Worm (Caenorhabditis elegans) whole organism, midembryonic: ENCODE results near the gene C39B10.7.

ENCODE experiments used
- T22C8.4 ChIP-seq: fragments of 200-800 bp; sonication (Bioruptor generic); IDR thresholded peaks from 2 replicates; pipeline ENCODE4 v1.3.6; 2022; ENCODE audit warnings: missing genetic modification characterization, missing compliant biosample characterization
- cog-1 ChIP-seq: sonication (generic microtip); optimal IDR thresholded peaks from 2 replicates; lab custom pipeline; 2016; ENCODE audit warnings: missing genetic modification characterization, missing compliant biosample characterization
- flt-1 ChIP-seq: fragments of 200-800 bp; sonication (Bioruptor generic); IDR thresholded peaks from 2 replicates; pipeline ENCODE4 v1.3.6; 2022; ENCODE audit warnings: missing genetic modification characterization, missing compliant biosample characterization
- med-1 ChIP-seq: sonication (generic microtip); optimal IDR thresholded peaks from 2 replicates; lab custom pipeline; 2017; ENCODE audit warnings: missing genetic modification characterization, mild to moderate bottlenecking, missing compliant biosample characterization, antibody characterized with exemption, missing genetic modification reagents; ENCODE audit not compliant: insufficient read depth
- tab-1 ChIP-seq: fragments of 200-800 bp; sonication (Bioruptor generic); IDR thresholded peaks from 2 replicates; pipeline ENCODE4 v1.3.6; 2022; ENCODE audit warnings: missing genetic modification characterization, missing compliant biosample characterization
- ztf-29 ChIP-seq: fragments of 200-800 bp; sonication (Bioruptor generic); IDR thresholded peaks from 2 replicates; pipeline ENCODE4 v1.3.6; 2022; ENCODE audit warnings: missing genetic modification reagents, missing genetic modification characterization, missing compliant biosample characterization

- TF ChIP-seq T22C8.4 (GFP tag; lab: Robert Waterston, UW) (0 out of 2 replicates have a peak, but pooled peaks have one; percentile 22), ztf-29 (GFP tag; lab: Robert Waterston, UW) (peak; percentile 82), flt-1 (0 out of 2 replicates have a peak, but pooled peaks have one; percentile 32), tab-1 (GFP tag; lab: Robert Waterston, UW) (0 out of 2 replicates have a peak, but pooled peaks have one; percentile 59), med-1 (GFP tag; lab: Kevin White, UChicago) (no peak), cog-1 (tag; lab: Kevin White, UChicago) (peak; percentile 91)
Observed at ce11 chrX:10435492-10435939, 41.2 kb upstream of the C39B10.7 start.
